Fruit fly (Drosophila melanogaster): ENCODE results near the gene CG11786.

DNA sequence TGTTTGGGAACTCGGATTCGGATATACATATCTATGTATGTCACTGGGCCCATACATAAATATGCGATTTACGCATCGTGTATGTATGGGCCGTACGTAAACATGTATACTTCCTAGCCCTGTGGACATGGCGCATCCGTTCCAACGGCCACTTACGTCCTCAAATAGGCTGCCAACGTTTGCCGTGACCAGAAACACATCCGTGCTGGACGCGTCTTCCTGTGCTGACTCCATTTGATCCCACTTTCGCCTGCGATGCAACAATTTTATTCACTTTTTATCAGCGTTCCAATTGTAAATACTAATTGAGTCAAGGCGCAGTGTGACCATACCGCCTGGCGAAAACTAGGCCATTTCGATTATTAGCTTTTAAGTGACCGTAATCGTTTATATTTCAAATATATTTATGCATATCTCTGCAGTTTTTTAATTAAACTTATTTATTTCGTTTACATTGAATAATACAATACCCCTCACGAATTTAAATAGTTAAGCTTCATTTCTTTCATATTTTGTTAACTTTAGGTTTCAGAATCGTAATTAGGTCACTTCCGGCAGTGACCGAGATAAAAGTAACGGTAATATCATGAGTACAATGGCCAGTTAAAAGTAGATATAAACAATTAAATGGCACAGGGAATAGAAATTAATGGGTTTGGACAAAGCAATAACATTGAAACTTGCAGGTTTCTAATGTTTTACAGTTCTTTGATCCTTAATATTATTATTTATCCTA is 1.1 kb upstream of the CG11786 start, which contains the start of gene 5PtaseI:
- TF ChIP-seq CG6813 (GFP tag; optimal IDR thresholded peaks at IDR 0.05) (no peak), zfh1 (GFP tag; IDR thresholded peaks at IDR 0.05) (no peak), CG33557 (GFP tag; optimal IDR thresholded peaks at IDR 0.05) (no peak), psq (GFP tag; optimal IDR thresholded peaks at IDR 0.05) (no peak), row (GFP tag; IDR thresholded peaks at IDR 0.05) (no peak), Sin3A (optimal IDR thresholded peaks at IDR 0.05) (no peak)

All from whole organism, embryonic.